Worm (Caenorhabditis elegans) whole organism, mixed stage, embryonic: ENCODE data around the gene F46B6.2.

Experiments used
- M03D4.4 ChIP-seq: sonication (generic microtip); optimal IDR thresholded peaks from 2 replicates; lab custom pipeline; 2017; ENCODE audit warnings: mild to moderate bottlenecking, missing genetic modification characterization, missing compliant biosample characterization
- blmp-1 ChIP-seq: fragments of 150-350 bp; optimal IDR thresholded peaks from 2 replicates; lab custom pipeline; 2014; ENCODE audit warnings: missing biosample characterization, missing genetic modification characterization
- cnd-1 ChIP-seq: fragments of 200-800 bp; sonication (Bioruptor generic); optimal IDR thresholded peaks from 2 replicates; lab custom pipeline; 2018; ENCODE audit warnings: mild to moderate bottlenecking, missing genetic modification characterization, missing compliant biosample characterization
- mab-5 ChIP-seq: fragments of 150-350 bp; optimal IDR thresholded peaks from 2 replicates; lab custom pipeline; 2014; ENCODE audit warnings: missing biosample characterization, missing genetic modification characterization
- nhr-237 ChIP-seq: fragments of 150-350 bp; optimal IDR thresholded peaks from 2 replicates; lab custom pipeline; 2014; ENCODE audit warnings: missing biosample characterization, missing genetic modification characterization
- unc-62 ChIP-seq: fragments of 150-350 bp; optimal IDR thresholded peaks from 2 replicates; lab custom pipeline; 2014; ENCODE audit warnings: missing biosample characterization, missing genetic modification reagents, missing genetic modification characterization
- ztf-11 ChIP-seq: fragments of 150-350 bp; optimal IDR thresholded peaks from 2 replicates; lab custom pipeline; 2014; ENCODE audit warnings: missing biosample characterization, missing genetic modification characterization

ce11 chrV:9725719-9726118, 46.4 kb upstream of the F46B6.2 start:
- TF ChIP-seq blmp-1 (tag; lab: Kevin White, UChicago) (no peak), ztf-11 (tag; lab: Kevin White, UChicago) (no peak), M03D4.4 (tag; lab: Kevin White, UChicago) (no peak), mab-5 (tag; lab: Kevin White, UChicago) (no peak), cnd-1 (tag; lab: Kevin White, UChicago) (no peak), nhr-237 (tag; lab: Kevin White, UChicago) (no peak), unc-62 (GFP tag; lab: Kevin White, UChicago) (no peak)
